Worm (Caenorhabditis elegans) whole organism, L4 larva: ENCODE measurements around the gene taf-6.2.
A peak's percentile ranks its signal among the peaks of the same experiment; 100 is the strongest.

Experiments
- F37D6.2 ChIP-seq: sonication (generic microtip); optimal IDR thresholded peaks from 2 replicates; lab custom pipeline; 2016; ENCODE audit warnings: mild to moderate bottlenecking, missing genetic modification characterization, missing compliant biosample characterization
- T26A8.4 ChIP-seq: fragments of 200-800 bp; sonication (Bioruptor generic); IDR thresholded peaks from 2 replicates; pipeline ENCODE4 v1.3.6; 2022; ENCODE audit warnings: missing genetic modification characterization, missing compliant biosample characterization
- Y105C5A.15 ChIP-seq: fragments of 200-800 bp; sonication (Bioruptor generic); IDR thresholded peaks from 2 replicates; pipeline ENCODE4 v1.3.6; 2022; ENCODE audit warnings: missing genetic modification characterization, missing compliant biosample characterization
- Y48G9A.11 ChIP-seq: fragments of 200-800 bp; sonication (Bioruptor generic); IDR thresholded peaks from 2 replicates; pipeline ENCODE4 v1.3.6; 2022; ENCODE audit warnings: missing genetic modification reagents, missing genetic modification characterization, missing compliant biosample characterization
- ZK337.2 ChIP-seq: fragments of 200-800 bp; sonication (Bioruptor generic); IDR thresholded peaks from 2 replicates; pipeline ENCODE4 v1.3.6; 2022; ENCODE audit warnings: missing genetic modification reagents, missing genetic modification characterization, missing compliant biosample characterization
- aha-1 ChIP-seq: fragments of 150-350 bp; peaks from one replicate; lab custom pipeline; 2014; ENCODE audit warnings: missing biosample characterization, missing genetic modification characterization
- ama-1 ChIP-seq: fragments of 150-350 bp; optimal IDR thresholded peaks from 2 replicates; lab custom pipeline; 2014; ENCODE audit warnings: inconsistent platforms, mixed read lengths
- attf-4 ChIP-seq: sonication (generic microtip); optimal IDR thresholded peaks from 3 replicates; lab custom pipeline; 2017; ENCODE audit warnings: missing biosample characterization, missing genetic modification characterization
- ces-1 ChIP-seq: fragments of 150-350 bp; sonication (generic microtip); optimal IDR thresholded peaks from 4 replicates; lab custom pipeline; 2014; ENCODE audit warnings: missing biosample characterization, missing genetic modification reagents, missing genetic modification characterization
- cey-2 ChIP-seq: sonication (generic microtip); optimal IDR thresholded peaks from 3 replicates; lab custom pipeline; 2017; ENCODE audit warnings: missing genetic modification characterization, mild to moderate bottlenecking, missing compliant biosample characterization, antibody characterized with exemption, borderline replicate concordance; ENCODE audit not compliant: insufficient read depth
- daf-16 ChIP-seq, 3 experiments: sonication (generic microtip); optimal IDR thresholded peaks; 2 replicates each; lab custom pipeline; 2016 to 2017; ENCODE audit warnings: missing genetic modification characterization in 3 of 3, missing genetic modification reagents in 3 of 3, mild to moderate bottlenecking in 2 of 3, missing compliant biosample characterization in 2 of 3, missing biosample characterization in 1 of 3, moderate library complexity in 1 of 3
- daf-19 ChIP-seq: fragments of 200-800 bp; sonication (Bioruptor generic); conservative IDR thresholded peaks from 2 replicates; pipeline ENCODE4 v1.3.6; 2022; ENCODE audit warnings: missing genetic modification characterization, missing compliant biosample characterization
- daf-8 ChIP-seq: fragments of 200-800 bp; sonication (Bioruptor generic); IDR thresholded peaks from 2 replicates; pipeline ENCODE4 v1.3.6; 2022; ENCODE audit warnings: missing genetic modification characterization, missing compliant biosample characterization
- dmd-6 ChIP-seq: fragments of 200-800 bp; sonication (Bioruptor generic); IDR thresholded peaks from 2 replicates; pipeline ENCODE4 v1.3.6; 2022; ENCODE audit warnings: missing genetic modification reagents, missing genetic modification characterization, missing compliant biosample characterization
- dve-1 ChIP-seq: sonication (generic microtip); optimal IDR thresholded peaks from 2 replicates; lab custom pipeline; 2017; ENCODE audit warnings: antibody characterized with exemption, mild to moderate bottlenecking, missing genetic modification characterization, missing compliant biosample characterization; ENCODE audit not compliant: insufficient read depth
- fkh-10 ChIP-seq: fragments of 150-350 bp; optimal IDR thresholded peaks from 2 replicates; lab custom pipeline; 2014; ENCODE audit warnings: missing biosample characterization, missing genetic modification reagents, missing genetic modification characterization
- gei-8 ChIP-seq: fragments of 200-800 bp; sonication (Bioruptor generic); optimal IDR thresholded peaks from 2 replicates; lab custom pipeline; 2018; ENCODE audit warnings: mild to moderate bottlenecking, missing genetic modification characterization, missing compliant biosample characterization
- hif-1 ChIP-seq, 2 experiments: sonication (generic microtip); optimal IDR thresholded peaks; 2 replicates each; lab custom pipeline; 2016 to 2017; ENCODE audit warnings: missing compliant biosample characterization in 2 of 2, missing genetic modification characterization in 2 of 2, missing genetic modification reagents in 2 of 2, missing genotype in 2 of 2, mild to moderate bottlenecking in 1 of 2
- hmg-1.1 ChIP-seq: fragments of 200-800 bp; sonication (Bioruptor generic); IDR thresholded peaks from 2 replicates; pipeline ENCODE4 v1.3.6; 2022; ENCODE audit warnings: missing genetic modification reagents, missing genetic modification characterization, missing compliant biosample characterization
- jun-1 ChIP-seq: fragments of 150-350 bp; optimal IDR thresholded peaks from 2 replicates; lab custom pipeline; 2014; ENCODE audit warnings: missing biosample characterization, missing genetic modification reagents, missing genetic modification characterization
- lin-39 ChIP-seq: fragments of 150-350 bp; optimal IDR thresholded peaks from 2 replicates; lab custom pipeline; 2014; ENCODE audit warnings: missing biosample characterization, missing genetic modification reagents, missing genetic modification characterization
- lir-3 ChIP-seq: sonication (generic microtip); optimal IDR thresholded peaks from 2 replicates; lab custom pipeline; 2016; ENCODE audit warnings: mild to moderate bottlenecking, missing genetic modification characterization, missing compliant biosample characterization
- lsy-2 ChIP-seq, 2 experiments: fragments of 150-350 bp in 1 of 2; sonication (generic microtip) in 1 of 2; optimal IDR thresholded peaks; 2 replicates each; lab custom pipeline; 2014 to 2017; ENCODE audit warnings: missing biosample characterization in 2 of 2, missing genetic modification characterization in 2 of 2
- madf-5 ChIP-seq, 2 experiments: fragments of 200-800 bp; sonication (Bioruptor generic); IDR thresholded peaks; 2 replicates each; pipeline ENCODE4 v1.3.6; 2022; ENCODE audit warnings: missing compliant biosample characterization in 2 of 2, missing genetic modification characterization in 2 of 2
- mdt-29 ChIP-seq: fragments of 200-800 bp; sonication (Bioruptor generic); IDR thresholded peaks from 2 replicates; pipeline ENCODE4 v1.3.6; 2022; ENCODE audit warnings: missing genetic modification reagents, missing genetic modification characterization, missing compliant biosample characterization
- mes-2 ChIP-seq: sonication (generic microtip); optimal IDR thresholded peaks from 2 replicates; lab custom pipeline; 2016; ENCODE audit warnings: missing genotype, mild to moderate bottlenecking, missing genetic modification characterization, missing compliant biosample characterization; ENCODE audit not compliant: poor library complexity, severe bottlenecking
- mxl-2 ChIP-seq: fragments of 200-800 bp; sonication (Bioruptor generic); conservative IDR thresholded peaks from 2 replicates; pipeline ENCODE4 v1.3.6; 2022; ENCODE audit warnings: missing genetic modification reagents, missing genetic modification characterization, missing compliant biosample characterization
- mxl-3 ChIP-seq: fragments of 200-800 bp; sonication (Bioruptor generic); optimal IDR thresholded peaks from 2 replicates; lab custom pipeline; 2018; ENCODE audit warnings: mild to moderate bottlenecking, missing genetic modification characterization, missing compliant biosample characterization
- nhr-10 ChIP-seq: fragments of 150-350 bp; optimal IDR thresholded peaks from 2 replicates; lab custom pipeline; 2014; ENCODE audit warnings: missing biosample characterization, missing genetic modification characterization
- nhr-102 ChIP-seq: sonication (generic microtip); optimal IDR thresholded peaks from 2 replicates; lab custom pipeline; 2016; ENCODE audit warnings: mild to moderate bottlenecking, missing genetic modification characterization, moderate library complexity, missing compliant biosample characterization
- nhr-237 ChIP-seq: sonication (generic microtip); optimal IDR thresholded peaks from 2 replicates; lab custom pipeline; 2017; ENCODE audit warnings: missing biosample characterization, missing genetic modification characterization
- nhr-28 ChIP-seq: fragments of 150-350 bp; optimal IDR thresholded peaks from 2 replicates; lab custom pipeline; 2014; ENCODE audit warnings: missing biosample characterization, missing genetic modification characterization
- nhr-41 ChIP-seq: fragments of 200-800 bp; sonication (Bioruptor generic); IDR thresholded peaks from 2 replicates; pipeline ENCODE4 v1.3.6; 2022; ENCODE audit warnings: missing genetic modification reagents, missing genetic modification characterization, missing compliant biosample characterization
- nhr-42 ChIP-seq: fragments of 200-800 bp; sonication (Bioruptor generic); IDR thresholded peaks from 2 replicates; pipeline ENCODE4 v1.3.6; 2022; ENCODE audit warnings: missing genetic modification characterization, missing compliant biosample characterization
- nhr-76 ChIP-seq: fragments of 150-350 bp; optimal IDR thresholded peaks from 2 replicates; lab custom pipeline; 2014; ENCODE audit warnings: missing biosample characterization, missing genetic modification characterization
- pha-4 ChIP-seq, 2 experiments: fragments of 150-350 bp in 1 of 2; fragments of 200-800 bp in 1 of 2; sonication (Bioruptor generic) in 1 of 2; IDR thresholded peaks in 1 of 2; optimal IDR thresholded peaks in 1 of 2; 2 replicates each; pipeline versions ENCODE4 v1.3.6 to Lab custom; 2014 to 2022; ENCODE audit warnings: missing genetic modification characterization in 2 of 2, missing genetic modification reagents in 2 of 2, missing biosample characterization in 1 of 2, missing compliant biosample characterization in 1 of 2
- php-3 ChIP-seq: fragments of 200-800 bp; sonication (Bioruptor generic); IDR thresholded peaks from 2 replicates; pipeline ENCODE4 v1.3.6; 2022; ENCODE audit warnings: missing genetic modification reagents, missing genetic modification characterization, missing compliant biosample characterization
- pqm-1 ChIP-seq: sonication (generic microtip); optimal IDR thresholded peaks from 2 replicates; lab custom pipeline; 2017; ENCODE audit warnings: missing biosample characterization, missing genetic modification characterization
- set-16 ChIP-seq: fragments of 200-800 bp; sonication (Bioruptor generic); IDR thresholded peaks from 2 replicates; pipeline ENCODE4 v1.3.6; 2022; ENCODE audit warnings: missing genetic modification reagents, missing genetic modification characterization, missing compliant biosample characterization
- spr-3 ChIP-seq: fragments of 200-800 bp; sonication (Bioruptor generic); optimal IDR thresholded peaks from 2 replicates; lab custom pipeline; 2018; ENCODE audit warnings: mild to moderate bottlenecking, missing genetic modification characterization, missing compliant biosample characterization
- unc-130 ChIP-seq: sonication (generic microtip); optimal IDR thresholded peaks from 2 replicates; lab custom pipeline; 2016; ENCODE audit warnings: missing genetic modification reagents, missing genetic modification characterization, missing compliant biosample characterization
- unc-62 ChIP-seq, 3 experiments: fragments of 150-350 bp in 1 of 3; sonication (generic microtip); optimal IDR thresholded peaks in 2 of 3; peaks in 1 of 3; 1 replicate in 1 of 3; 2 replicates in 2 of 3; lab custom pipeline; 2014 to 2017; ENCODE audit warnings: missing biosample characterization in 3 of 3, missing genetic modification characterization in 3 of 3, missing genetic modification reagents in 3 of 3, missing genotype in 1 of 3
- vab-7 ChIP-seq: fragments of 200-800 bp; sonication (Bioruptor generic); IDR thresholded peaks from 2 replicates; pipeline ENCODE4 v1.3.6; 2022; ENCODE audit warnings: missing genetic modification reagents, missing genetic modification characterization, missing compliant biosample characterization
- zag-1 ChIP-seq: fragments of 150-350 bp; optimal IDR thresholded peaks from 2 replicates; lab custom pipeline; 2014; ENCODE audit warnings: missing biosample characterization, missing genetic modification characterization
- zfp-2 ChIP-seq: sonication (generic microtip); optimal IDR thresholded peaks from 2 replicates; lab custom pipeline; 2016; ENCODE audit warnings: mild to moderate bottlenecking, missing genetic modification characterization, missing compliant biosample characterization
- zip-2 ChIP-seq: fragments of 150-350 bp; optimal IDR thresholded peaks from 2 replicates; lab custom pipeline; 2014; ENCODE audit warnings: missing biosample characterization, missing genetic modification characterization
- ztf-7 ChIP-seq: fragments of 150-350 bp; optimal IDR thresholded peaks from 2 replicates; lab custom pipeline; 2014; ENCODE audit warnings: missing biosample characterization, missing genetic modification characterization

taf-6.2 gene

DNA sequence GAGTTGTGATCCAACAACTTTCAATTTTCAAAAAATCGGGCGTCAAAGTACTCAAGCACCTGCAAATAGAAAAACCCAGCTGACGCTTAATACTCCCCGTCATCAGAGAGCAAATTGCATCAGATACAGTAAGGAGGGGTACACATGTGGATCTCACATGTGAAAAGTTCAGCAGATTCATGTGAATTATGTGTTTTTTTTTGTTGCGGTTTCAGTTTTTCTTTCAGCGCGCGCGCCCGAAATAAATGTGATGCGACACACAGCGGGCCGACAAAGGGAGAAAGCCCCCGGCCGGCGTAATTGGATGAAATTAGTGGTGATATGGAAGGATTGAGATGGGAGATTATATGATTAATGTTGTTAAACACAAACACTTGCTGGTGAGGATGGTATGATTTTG lies 42.3 kb downstream of the taf-6.2 start (continued):
- TF ChIP-seq dmd-6 (peak; percentile 60), nhr-42 (GFP tag; lab: Robert Waterston, UW) (no peak)

DNA sequence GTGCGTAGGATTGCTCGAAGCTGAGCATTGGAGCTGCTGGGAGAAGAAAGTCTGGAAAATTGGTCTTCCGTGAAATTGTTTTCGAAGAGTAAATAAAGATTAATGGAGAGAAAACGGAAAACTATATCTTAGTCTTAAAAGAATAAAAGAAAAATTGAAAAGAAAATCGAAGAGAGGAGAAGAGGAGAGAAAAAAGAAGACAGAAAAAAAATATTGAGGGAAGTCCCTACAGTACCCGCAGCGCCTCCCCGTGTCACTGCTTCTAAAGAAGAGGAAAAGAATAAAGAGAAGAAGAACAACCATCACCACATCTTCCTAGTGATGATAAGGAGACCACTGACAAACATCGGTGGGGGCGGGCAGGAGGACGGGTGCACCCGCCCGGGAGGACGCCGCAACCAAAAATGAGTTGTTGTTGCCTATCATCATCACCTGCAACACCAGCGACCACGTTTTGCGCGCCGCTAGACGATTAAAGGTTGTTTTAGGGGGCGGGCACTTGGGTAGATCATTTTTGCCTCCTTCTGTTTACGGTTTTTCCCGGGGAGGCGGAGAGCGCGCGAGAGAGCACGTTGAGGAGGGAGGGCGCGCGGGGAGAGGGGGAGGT lies 45.8 kb downstream of the taf-6.2 start, which contains the start of gene CC8.2:
Gene CC8.2 (minus strand): TSS at position 51 of the 607 bp plus-strand sequence.
- TF ChIP-seq lir-3 (tag; lab: Kevin White, UChicago) (no peak), hmg-1.1 (GFP tag; lab: Robert Waterston, UW) (no peak), lin-39 (tag; lab: Kevin White, UChicago) (no peak), Y105C5A.15 (GFP tag; lab: Robert Waterston, UW) (no peak), dve-1 (tag; lab: Kevin White, UChicago) (no peak), gei-8 (GFP tag; lab: Kevin White, UChicago) (no peak), php-3 (peak; percentile 39; the same call in 1 of the 2 replicates), zip-2 (no peak), set-16 (GFP tag; lab: Robert Waterston, UW) (peak; percentile 81), ztf-7 (tag; lab: Kevin White, UChicago) (no peak), spr-3 (GFP tag; lab: Kevin White, UChicago) (no peak), cey-2 (tag; lab: Kevin White, UChicago) (no peak), fkh-10 (GFP tag; lab: Kevin White, UChicago) (no peak), mxl-3 (GFP tag; lab: Kevin White, UChicago) (peak; percentile 91), F37D6.2 (no peak), nhr-41 (GFP tag; lab: Robert Waterston, UW) (no peak), Y48G9A.11 (GFP tag; lab: Robert Waterston, UW) (no peak), vab-7 (GFP tag; lab: Robert Waterston, UW) (no peak), T26A8.4 (no peak), nhr-28 (tag; lab: Kevin White, UChicago) (peak; percentile 61), nhr-76 (tag; lab: Kevin White, UChicago) (no peak), pqm-1 (tag; lab: Kevin White, UChicago) (no peak), daf-8 (GFP tag; lab: Robert Waterston, UW) (no peak), nhr-10 (tag; lab: Kevin White, UChicago) (peak; percentile 49), madf-5 (GFP tag; IDR thresholded peaks at IDR 0.05; lab: Robert Waterston, UW) (no peak), nhr-102 (tag; lab: Kevin White, UChicago) (peak; percentile 19), aha-1 (tag; lab: Kevin White, UChicago) (peak; percentile 71), hif-1 (tag; optimal IDR thresholded peaks at IDR 0.05; lab: Kevin White, UChicago) (peak in 1 of 2 experiments; percentile 43), mxl-2 (GFP tag; lab: Robert Waterston, UW) (peak; percentile 59; the same call in 1 of the 2 replicates), zag-1 (tag; lab: Kevin White, UChicago) (no peak), unc-130 (no peak), mes-2 (tag; lab: Kevin White, UChicago) (no peak), daf-16 (GFP tag; optimal IDR thresholded peaks at IDR 0.05; lab: Kevin White, UChicago) (no peak), daf-16 (tag; optimal IDR thresholded peaks at IDR 0.05; lab: Kevin White, UChicago) (peak; percentile 91), mdt-29 (GFP tag; lab: Robert Waterston, UW) (no peak), attf-4 (no peak), pha-4 (GFP tag; IDR thresholded peaks at IDR 0.05; lab: Robert Waterston, UW) (no peak), pha-4 (tag; optimal IDR thresholded peaks at IDR 0.05; lab: Kevin White, UChicago) (no peak), ces-1 (no peak), daf-19 (GFP tag; lab: Robert Waterston, UW) (no peak), zfp-2 (no peak), nhr-237 (tag; lab: Kevin White, UChicago) (no peak), jun-1 (tag; lab: Kevin White, UChicago) (no peak), dmd-6 (peak; percentile 50; the same call in 1 of the 2 replicates), ZK337.2 (0 out of 2 replicates have a peak, but pooled peaks have one; percentile 12), ama-1 (no peak), unc-62 (GFP tag; optimal IDR thresholded peaks at IDR 0.05 in 1 of 2; lab: Kevin White, UChicago) (peak in 1 of 2 experiments; percentile 95), unc-62 (tag; optimal IDR thresholded peaks at IDR 0.05; lab: Kevin White, UChicago) (no peak), lsy-2 (tag; optimal IDR thresholded peaks at IDR 0.05; lab: Kevin White, UChicago) (peak in 1 of 2 experiments; percentile 23)
